Fruit fly (Drosophila melanogaster): ENCODE results near the gene Flacc.

Flacc gene

DNA sequence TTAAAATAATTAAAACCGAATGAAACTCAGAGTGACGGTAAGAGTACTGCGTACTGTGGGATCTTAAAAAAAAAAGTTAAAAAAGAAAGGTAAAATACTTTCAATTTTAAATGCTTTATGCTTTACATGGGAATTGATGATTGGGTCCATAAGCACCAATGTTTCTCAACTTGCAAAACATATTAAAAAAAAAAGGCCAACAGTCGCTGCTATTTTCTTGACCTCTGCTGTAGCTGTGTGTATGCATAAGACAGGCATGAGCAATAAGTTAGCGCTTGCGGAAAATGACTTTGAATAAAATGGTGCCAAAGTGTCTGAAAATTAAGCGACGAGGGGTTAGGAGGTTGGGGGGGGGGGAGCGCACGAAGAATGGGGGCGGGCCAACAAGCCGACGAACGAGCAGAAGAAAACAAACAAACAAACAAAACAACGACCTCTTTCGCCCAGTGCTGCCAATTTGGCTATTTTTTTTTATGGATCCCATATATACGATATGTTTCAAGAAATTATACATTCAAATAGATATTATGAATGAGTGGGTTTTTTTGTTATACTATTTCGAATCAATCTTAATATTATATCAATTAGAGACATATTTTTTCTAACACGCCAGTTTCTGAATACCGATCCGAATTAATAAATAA, 23.8 kb downstream of the Flacc start (continued):
- no peak for TF ChIP-seq run (tag; optimal IDR thresholded peaks at IDR 0.05)
- TF ChIP-seq CG4328 (GFP tag; optimal IDR thresholded peaks at IDR 0.05), result no peak
- peak; percentile 29 for TF ChIP-seq CG12071 (GFP tag; optimal IDR thresholded peaks at IDR 0.05)
- peak; percentile 27; the same call in 1 of the 2 replicates for TF ChIP-seq CG9215 (GFP tag; IDR thresholded peaks at IDR 0.05)
- TF ChIP-seq CG12236 (GFP tag; optimal IDR thresholded peaks at IDR 0.05), result no peak
- TF ChIP-seq CG33213 (GFP tag; optimal IDR thresholded peaks at IDR 0.05), result no peak
- peak in 1 of 2 experiments; percentile 35 for TF ChIP-seq Eip74EF (GFP tag; optimal IDR thresholded peaks at IDR 0.05)
- no peak for TF ChIP-seq Scr (GFP tag; IDR thresholded peaks at IDR 0.05; ENCODE audit: partially characterized antibody)
- no peak for TF ChIP-seq Myb (GFP tag; optimal IDR thresholded peaks at IDR 0.05)
- TF ChIP-seq her (GFP tag; optimal IDR thresholded peaks at IDR 0.05), result no peak
- TF ChIP-seq CG7357 (GFP tag; IDR thresholded peaks at IDR 0.05), result 0 out of 3 replicates have a peak, but pooled peaks have one; percentile 26
- TF ChIP-seq ttk (GFP tag; IDR thresholded peaks at IDR 0.05), result peak; percentile 44; the same call in 1 of the 2 replicates
- TF ChIP-seq fd3F (GFP tag; optimal IDR thresholded peaks at IDR 0.05), result peak; percentile 28
- peak; percentile 14 for TF ChIP-seq CG8388 (GFP tag; optimal IDR thresholded peaks at IDR 0.05)
- peak; percentile 17 for TF ChIP-seq Hand (GFP tag; optimal IDR thresholded peaks at IDR 0.05)
- TF ChIP-seq CG10654 (GFP tag; optimal IDR thresholded peaks at IDR 0.05), result peak; percentile 34
- TF ChIP-seq Doc2 (GFP tag; IDR thresholded peaks at IDR 0.05), result no peak
- peak; percentile 7 for TF ChIP-seq CG8944 (GFP tag; optimal IDR thresholded peaks at IDR 0.05)
- peak; percentile 46 for TF ChIP-seq CG30403 (GFP tag; optimal IDR thresholded peaks at IDR 0.05)
- TF ChIP-seq Xbp1 (GFP tag; optimal IDR thresholded peaks at IDR 0.05), result peak; percentile 55
- TF ChIP-seq cwo (GFP tag; optimal IDR thresholded peaks at IDR 0.05), result peak; percentile 15
- TF ChIP-seq ab (GFP tag; optimal IDR thresholded peaks at IDR 0.05), result no peak
- TF ChIP-seq CG9932 (GFP tag; IDR thresholded peaks at IDR 0.05), result peak; percentile 37; the same call in 1 of the 2 replicates
- TF ChIP-seq CG12155 (GFP tag; optimal IDR thresholded peaks at IDR 0.05), result no peak
- no peak for TF ChIP-seq tap (tag; optimal IDR thresholded peaks at IDR 0.05)
- TF ChIP-seq CG32532 (GFP tag; IDR thresholded peaks at IDR 0.05), result peak; percentile 71
- no peak for TF ChIP-seq bowl (GFP tag; IDR thresholded peaks at IDR 0.05)
- TF ChIP-seq row (GFP tag; IDR thresholded peaks at IDR 0.05), result peak; percentile 65
- TF ChIP-seq Mes4 (GFP tag; optimal IDR thresholded peaks at IDR 0.05), result peak; percentile 9
- TF ChIP-seq CG31365 (tag; optimal IDR thresholded peaks at IDR 0.05), result no peak
- TF ChIP-seq dmrt99B (tag; optimal IDR thresholded peaks at IDR 0.05), result peak; percentile 65
- TF ChIP-seq onecut (GFP tag; IDR thresholded peaks at IDR 0.05), result peak; percentile 39; the same call in 1 of the 2 replicates
- no peak for TF ChIP-seq grn (GFP tag; optimal IDR thresholded peaks at IDR 0.05)
- TF ChIP-seq Ada2b (GFP tag; IDR thresholded peaks at IDR 0.05), result peak; percentile 59; the same call in 1 of the 2 replicates
- 0 out of 3 replicates have a peak, but pooled peaks have one; percentile 41 for TF ChIP-seq otp (GFP tag; IDR thresholded peaks at IDR 0.05)
- TF ChIP-seq Sox100B (GFP tag; optimal IDR thresholded peaks at IDR 0.05), result no peak
- peak; percentile 65 for TF ChIP-seq CG15269 (tag; optimal IDR thresholded peaks at IDR 0.05)
- no peak for TF ChIP-seq CG33557 (GFP tag; optimal IDR thresholded peaks at IDR 0.05)
- TF ChIP-seq Rx (GFP tag; IDR thresholded peaks at IDR 0.05), result peak; percentile 23; the same call in 1 of the 2 replicates
- TF ChIP-seq CG10209 (GFP tag; optimal IDR thresholded peaks at IDR 0.05), result peak; percentile 48
- TF ChIP-seq CG10366 (GFP tag; IDR thresholded peaks at IDR 0.05), result peak; percentile 56
- TF ChIP-seq CG18599 (GFP tag; optimal IDR thresholded peaks at IDR 0.05), result peak; percentile 20
- 0 out of 2 replicates have a peak, but pooled peaks have one; percentile 17 for TF ChIP-seq CG31224 (GFP tag; IDR thresholded peaks at IDR 0.05)
- TF ChIP-seq sna (GFP tag; IDR thresholded peaks at IDR 0.05; ENCODE audit: partially characterized antibody), result no peak
- no peak for TF ChIP-seq bbx (GFP tag; IDR thresholded peaks at IDR 0.05; ENCODE audit: partially characterized antibody)
- peak; percentile 33 to 56 for TF ChIP-seq dpn (GFP tag; optimal IDR thresholded peaks at IDR 0.05)
- peak; percentile 19 for TF ChIP-seq nerfin-1 (tag; optimal IDR thresholded peaks at IDR 0.05)
- TF ChIP-seq dysf (GFP tag; IDR thresholded peaks at IDR 0.05), result peak; percentile 66; the same call in 2 of the 3 replicates
- TF ChIP-seq B-H2 (GFP tag; optimal IDR thresholded peaks at IDR 0.05), result no peak
